Worm (Caenorhabditis elegans) whole organism, early embryonic: Measurements from ENCODE around the gene imb-2.
"Not testable (repeated sequence)": the region's sequence is repeated elsewhere in the genome, so short reads cannot be mapped to it uniquely, and the experiment has no call there.

Experiments
- B0310.2 ChIP-seq: sonication (generic microtip); optimal IDR thresholded peaks from 2 replicates; lab custom pipeline; 2016; ENCODE audit warnings: mild to moderate bottlenecking, missing genetic modification characterization, missing compliant biosample characterization
- F13C5.2 ChIP-seq: sonication (generic microtip); optimal IDR thresholded peaks from 2 replicates; lab custom pipeline; 2017; ENCODE audit warnings: mild to moderate bottlenecking, missing genetic modification characterization, inconsistent platforms, missing compliant biosample characterization
- aly-1 ChIP-seq: sonication (generic microtip); optimal IDR thresholded peaks from 2 replicates; lab custom pipeline; 2016; ENCODE audit warnings: missing genetic modification characterization, missing compliant biosample characterization
- ceh-13 ChIP-seq: fragments of 200-800 bp; sonication (Bioruptor generic); optimal IDR thresholded peaks from 2 replicates; lab custom pipeline; 2018; ENCODE audit warnings: mild to moderate bottlenecking, missing genetic modification characterization, missing compliant biosample characterization
- ceh-36 ChIP-seq: sonication (generic microtip); optimal IDR thresholded peaks from 2 replicates; lab custom pipeline; 2016; ENCODE audit warnings: missing genetic modification characterization, inconsistent platforms, missing compliant biosample characterization
- ets-7 ChIP-seq: sonication (generic microtip); optimal IDR thresholded peaks from 2 replicates; lab custom pipeline; 2016; ENCODE audit warnings: missing genotype, missing genetic modification characterization, missing compliant biosample characterization
- flt-1 ChIP-seq: fragments of 200-800 bp; sonication (Bioruptor generic); IDR thresholded peaks from 2 replicates; pipeline ENCODE4 v1.3.6; 2022; ENCODE audit warnings: missing genetic modification characterization, missing compliant biosample characterization
- hmbx-1 ChIP-seq: sonication (generic microtip); optimal IDR thresholded peaks from 2 replicates; lab custom pipeline; 2016; ENCODE audit warnings: mild to moderate bottlenecking, missing genetic modification characterization, missing compliant biosample characterization
- hmg-4 ChIP-seq: fragments of 200-800 bp; sonication (Bioruptor generic); optimal IDR thresholded peaks from 2 replicates; lab custom pipeline; 2018; ENCODE audit warnings: mild to moderate bottlenecking, missing genetic modification characterization, missing compliant biosample characterization
- hnd-1 ChIP-seq: sonication (generic microtip); optimal IDR thresholded peaks from 2 replicates; lab custom pipeline; 2016; ENCODE audit warnings: missing genetic modification characterization, missing compliant biosample characterization
- pes-1 ChIP-seq: fragments of 200-800 bp; sonication (Bioruptor generic); IDR thresholded peaks from 2 replicates; pipeline ENCODE4 v1.3.6; 2022; ENCODE audit warnings: missing genetic modification reagents, missing genetic modification characterization, missing compliant biosample characterization
- scrt-1 ChIP-seq: fragments of 200-800 bp; sonication (Bioruptor generic); IDR thresholded peaks from 2 replicates; pipeline ENCODE4 v1.3.6; 2022; ENCODE audit warnings: missing genetic modification characterization, missing compliant biosample characterization
- sea-1 ChIP-seq: fragments of 200-800 bp; sonication (Bioruptor generic); conservative IDR thresholded peaks from 2 replicates; pipeline ENCODE4 v1.3.6; 2022; ENCODE audit warnings: missing genetic modification characterization, missing compliant biosample characterization
- tbx-11 ChIP-seq: fragments of 200-800 bp; sonication (Bioruptor generic); IDR thresholded peaks from 2 replicates; pipeline ENCODE4 v1.3.6; 2022; ENCODE audit warnings: missing genetic modification characterization, missing compliant biosample characterization
- tbx-37 ChIP-seq: fragments of 200-800 bp; sonication (Bioruptor generic); conservative IDR thresholded peaks from 2 replicates; pipeline ENCODE4 v1.3.6; 2022; ENCODE audit warnings: missing genetic modification reagents, missing genetic modification characterization, missing compliant biosample characterization
- tra-4 ChIP-seq: sonication (generic microtip); optimal IDR thresholded peaks from 2 replicates; lab custom pipeline; 2017; ENCODE audit warnings: missing genetic modification characterization, missing compliant biosample characterization

imb-2 gene

ce11 chrII:14365182-14365751 lies at the start of gene imb-2:
Gene imb-2, plus strand, starts transcription at chrII:14365701.
- no peak for TF ChIP-seq tbx-37 (GFP tag; lab: Robert Waterston, UW)
- TF ChIP-seq hnd-1 = no peak
- TF ChIP-seq hmbx-1 (tag; lab: Kevin White, UChicago) = no peak
- no peak for TF ChIP-seq ets-7
- no peak for TF ChIP-seq ceh-36 (tag; lab: Kevin White, UChicago)
- no peak for TF ChIP-seq flt-1 (GFP tag; lab: Robert Waterston, UW)
- TF ChIP-seq pes-1 (GFP tag; lab: Robert Waterston, UW) = no peak
- no peak for TF ChIP-seq ceh-13 (GFP tag; lab: Kevin White, UChicago)
- TF ChIP-seq tbx-11 = no peak
- TF ChIP-seq aly-1 (tag; lab: Kevin White, UChicago) = no peak
- no peak for TF ChIP-seq B0310.2
- no peak for TF ChIP-seq hmg-4
- no peak for TF ChIP-seq scrt-1 (GFP tag; lab: Robert Waterston, UW)
- TF ChIP-seq F13C5.2 = no peak
- no peak for TF ChIP-seq tra-4 (tag; lab: Kevin White, UChicago)
- TF ChIP-seq sea-1 (GFP tag; lab: Robert Waterston, UW) = no peak

ce11 chrII:14318027-14318426 lies 47.5 kb upstream of the imb-2 start, which contains the start of gene Y54G11A.14:
Gene Y54G11A.14, plus strand, starts transcription at chrII:14318158.
- TF ChIP-seq ets-7 (no peak), pes-1 (GFP tag; lab: Robert Waterston, UW) (no peak), aly-1 (tag; lab: Kevin White, UChicago) (no peak)

ce11 chrII:14319227-14319626 lies 46.3 kb upstream of the imb-2 start:
- no peak for TF ChIP-seq tbx-11
- TF ChIP-seq ceh-36 (tag; lab: Kevin White, UChicago) = no peak
- TF ChIP-seq ets-7 = no peak
- no peak for TF ChIP-seq pes-1 (GFP tag; lab: Robert Waterston, UW)
- TF ChIP-seq B0310.2 = no peak
- no peak for TF ChIP-seq flt-1 (GFP tag; lab: Robert Waterston, UW)
- no peak for TF ChIP-seq scrt-1 (GFP tag; lab: Robert Waterston, UW)
- no peak for TF ChIP-seq sea-1 (GFP tag; lab: Robert Waterston, UW)
- TF ChIP-seq tra-4 (tag; lab: Kevin White, UChicago) = no peak
- TF ChIP-seq aly-1 (tag; lab: Kevin White, UChicago) = no peak
- no peak for TF ChIP-seq hnd-1

- TF ChIP-seq scrt-1 (GFP tag; lab: Robert Waterston, UW) = no peak
- TF ChIP-seq ceh-36 (tag; lab: Kevin White, UChicago) = no peak
- no peak for TF ChIP-seq tra-4 (tag; lab: Kevin White, UChicago)
- no peak for TF ChIP-seq ets-7
- no peak for TF ChIP-seq ceh-13 (GFP tag; lab: Kevin White, UChicago)
- no peak for TF ChIP-seq sea-1 (GFP tag; lab: Robert Waterston, UW)
- no peak for TF ChIP-seq aly-1 (tag; lab: Kevin White, UChicago)
- TF ChIP-seq pes-1 (GFP tag; lab: Robert Waterston, UW) = no peak
- TF ChIP-seq tbx-11 = no peak
- TF ChIP-seq hnd-1 = no peak
- no peak for TF ChIP-seq tbx-37 (GFP tag; lab: Robert Waterston, UW)
- no peak for TF ChIP-seq hmbx-1 (tag; lab: Kevin White, UChicago)
Measured at ce11 chrII:14321225-14321624, 44.3 kb upstream of the imb-2 start.

ce11 chrII:14344166-14344565 lies 21.3 kb upstream of the imb-2 start, which contains the start of gene ddl-3:
Gene ddl-3, minus strand, starts transcription at chrII:14344454.
- not testable (repeated sequence) for TF ChIP-seq tbx-37 (GFP tag; lab: Robert Waterston, UW); hmbx-1 (tag; lab: Kevin White, UChicago); flt-1 (GFP tag; lab: Robert Waterston, UW)

ce11 chrII:14346243-14346642 lies 19.3 kb upstream of the imb-2 start, which contains the start of gene Y54G11A.9:
Gene Y54G11A.9, minus strand, starts transcription at chrII:14346438.
- not testable (repeated sequence) for TF ChIP-seq sea-1 (GFP tag; lab: Robert Waterston, UW); B0310.2; pes-1 (GFP tag; lab: Robert Waterston, UW)

- TF ChIP-seq tbx-37 (GFP tag; lab: Robert Waterston, UW) (peak; percentile 34; the same call in 1 of the 2 replicates), hnd-1 (no peak), pes-1 (GFP tag; lab: Robert Waterston, UW) (peak; percentile 34; the same call in 1 of the 2 replicates), hmg-4 (no peak), ets-7 (no peak), B0310.2 (no peak), ceh-36 (tag; lab: Kevin White, UChicago) (no peak), sea-1 (GFP tag; lab: Robert Waterston, UW) (no peak), tbx-11 (no peak), F13C5.2 (peak; percentile 61), aly-1 (tag; lab: Kevin White, UChicago) (no peak)
Measured at ce11 chrII:14349356-14349923, 16.1 kb upstream of the imb-2 start, which contains the start of the genes Y54G11A.17, lin-7 and elof-1. Gene Y54G11A.17, minus strand, starts transcription at chrII:14349406. Gene lin-7, minus strand, starts transcription at chrII:14349406. Gene elof-1, plus strand, starts transcription at chrII:14349738.

ce11 chrII:14350768-14351167 lies 14.7 kb upstream of the imb-2 start:
- TF ChIP-seq B0310.2 (no peak), sea-1 (GFP tag; lab: Robert Waterston, UW) (0 out of 2 replicates have a peak, but pooled peaks have one; percentile 7)
